Worm (Caenorhabditis elegans) whole organism, midembryonic: ENCODE data around the gene C07G1.7.

Experiments used
- T22C8.4 ChIP-seq: fragments of 200-800 bp; sonication (Bioruptor generic); IDR thresholded peaks from 2 replicates; pipeline ENCODE4 v1.3.6; 2022; ENCODE audit warnings: missing genetic modification characterization, missing compliant biosample characterization
- cog-1 ChIP-seq: sonication (generic microtip); optimal IDR thresholded peaks from 2 replicates; lab custom pipeline; 2016; ENCODE audit warnings: missing genetic modification characterization, missing compliant biosample characterization
- flt-1 ChIP-seq: fragments of 200-800 bp; sonication (Bioruptor generic); IDR thresholded peaks from 2 replicates; pipeline ENCODE4 v1.3.6; 2022; ENCODE audit warnings: missing genetic modification characterization, missing compliant biosample characterization
- klf-2 ChIP-seq: fragments of 200-800 bp; sonication (Bioruptor generic); conservative IDR thresholded peaks from 2 replicates; pipeline ENCODE4 v1.3.6; 2022; ENCODE audit warnings: missing genetic modification reagents, missing genetic modification characterization, missing compliant biosample characterization
- med-1 ChIP-seq: sonication (generic microtip); optimal IDR thresholded peaks from 2 replicates; lab custom pipeline; 2017; ENCODE audit warnings: missing genetic modification characterization, mild to moderate bottlenecking, missing compliant biosample characterization, antibody characterized with exemption, missing genetic modification reagents; ENCODE audit not compliant: insufficient read depth
- ref-1 ChIP-seq: fragments of 200-800 bp; sonication (Bioruptor generic); conservative IDR thresholded peaks from 2 replicates; pipeline ENCODE4 v1.3.6; 2022; ENCODE audit warnings: missing genetic modification reagents, missing genetic modification characterization, missing compliant biosample characterization
- ztf-23 ChIP-seq: fragments of 200-800 bp; sonication (Bioruptor generic); IDR thresholded peaks from 2 replicates; pipeline ENCODE4 v1.3.6; 2022; ENCODE audit warnings: missing genetic modification reagents, missing genetic modification characterization, missing compliant biosample characterization

- no peak for TF ChIP-seq ref-1 (GFP tag; lab: Robert Waterston, UW)
- no peak for TF ChIP-seq klf-2 (GFP tag; lab: Robert Waterston, UW)
- no peak for TF ChIP-seq T22C8.4
- TF ChIP-seq ztf-23 (GFP tag; lab: Robert Waterston, UW) = no peak
- no peak for TF ChIP-seq cog-1 (tag; lab: Kevin White, UChicago)
- no peak for TF ChIP-seq med-1
- TF ChIP-seq flt-1 (GFP tag; lab: Robert Waterston, UW) = no peak
Measured at ce11 chrIV:8199824-8200223, 11.8 kb downstream of the C07G1.7 start.
